Worm (Caenorhabditis elegans): Measurements from ENCODE around the gene smim-14.

- TF ChIP-seq daf-16 (GFP tag; optimal IDR thresholded peaks at IDR 0.05) (no peak), daf-16 (tag; optimal IDR thresholded peaks at IDR 0.05) (no peak), unc-39 (tag; optimal IDR thresholded peaks at IDR 0.05) (no peak), lin-13 (GFP tag; optimal IDR thresholded peaks at IDR 0.05) (no peak), ZK546.5 (tag; optimal IDR thresholded peaks at IDR 0.05) (no peak), ama-1 (optimal IDR thresholded peaks at IDR 0.05) (no peak), arid-1 (GFP tag; conservative IDR thresholded peaks at IDR 0.05) (no peak), daf-8 (GFP tag; IDR thresholded peaks at IDR 0.05) (no peak)
Observed at ce11 chrIII:3498957-3499356, 29.4 kb upstream of the smim-14 start, which contains the start of gene M01F1.9.

All from whole organism, L4 larva.